Fruit fly (Drosophila melanogaster) whole organism, larva: ENCODE measurements around the gene plh.

Source experiments
- noc ChIP-seq: fragments of 200-800 bp; sonication (Bioruptor generic); optimal IDR thresholded peaks from 3 replicates; lab custom pipeline; 2019; ENCODE audit warnings: missing biosample characterization, mild to moderate bottlenecking, missing genetic modification characterization, moderate library complexity

The plh gene

DNA sequence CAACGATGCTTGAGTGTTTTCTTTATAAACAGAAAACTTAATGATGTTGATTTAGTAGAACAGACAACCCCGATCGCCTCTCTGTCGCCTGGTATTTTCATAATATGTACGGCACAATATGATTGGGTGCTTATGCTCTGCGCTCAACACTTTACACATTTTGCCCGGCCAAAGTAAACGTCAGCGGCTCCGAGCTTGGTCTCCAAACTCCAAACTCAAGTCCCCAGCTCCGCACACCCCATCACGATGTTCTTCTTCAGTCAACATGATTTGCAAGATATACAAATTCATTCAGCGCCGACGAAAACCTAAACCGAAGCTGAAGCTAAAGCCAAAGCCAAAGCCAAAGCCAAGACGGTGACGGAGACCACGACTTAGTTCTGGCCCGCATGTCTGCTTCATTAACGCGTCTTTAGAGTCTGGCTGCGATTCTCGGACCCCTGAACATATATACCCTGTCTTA lies 35.5 kb downstream of the plh start:
- TF ChIP-seq noc (tag; lab: Kevin White, UChicago): no peak

DNA sequence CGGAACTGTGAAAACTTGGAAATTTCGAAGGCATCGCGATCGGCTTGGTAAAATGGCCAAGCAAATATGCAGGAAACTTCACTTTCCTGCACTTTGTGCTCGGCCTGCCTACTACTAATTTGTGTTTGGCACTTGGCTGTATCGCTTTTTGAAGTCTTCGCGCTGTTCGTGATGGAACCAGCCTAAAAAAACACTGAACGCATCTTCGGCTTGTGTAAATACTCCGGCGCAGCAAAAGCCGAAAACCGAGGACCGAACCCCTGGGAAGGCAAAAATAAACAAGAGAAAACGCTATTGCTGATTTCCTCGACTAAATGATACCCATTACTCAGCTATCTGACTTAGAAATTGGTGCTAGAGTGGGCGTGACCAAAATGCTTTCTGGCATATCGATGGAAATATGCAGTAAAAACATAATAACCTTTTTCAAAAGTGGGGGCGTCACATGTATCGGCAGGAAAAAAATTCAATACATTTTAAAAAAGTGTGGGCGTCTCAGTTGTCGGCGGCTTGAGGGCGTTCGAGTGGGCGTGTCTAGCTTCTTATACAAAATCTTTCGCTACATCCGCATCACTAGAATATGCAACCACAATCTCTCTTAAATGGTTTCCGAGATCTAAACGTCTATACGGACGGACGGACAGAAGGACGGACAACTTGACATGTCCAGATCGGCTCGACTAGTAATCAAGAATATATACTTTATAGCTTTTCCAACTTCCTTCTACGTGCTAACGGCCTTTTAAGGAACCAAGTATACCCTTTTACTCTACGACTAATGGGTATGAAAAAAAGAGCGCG lies 36.1 kb downstream of the plh start:
- TF ChIP-seq noc (tag; lab: Kevin White, UChicago): no peak

DNA sequence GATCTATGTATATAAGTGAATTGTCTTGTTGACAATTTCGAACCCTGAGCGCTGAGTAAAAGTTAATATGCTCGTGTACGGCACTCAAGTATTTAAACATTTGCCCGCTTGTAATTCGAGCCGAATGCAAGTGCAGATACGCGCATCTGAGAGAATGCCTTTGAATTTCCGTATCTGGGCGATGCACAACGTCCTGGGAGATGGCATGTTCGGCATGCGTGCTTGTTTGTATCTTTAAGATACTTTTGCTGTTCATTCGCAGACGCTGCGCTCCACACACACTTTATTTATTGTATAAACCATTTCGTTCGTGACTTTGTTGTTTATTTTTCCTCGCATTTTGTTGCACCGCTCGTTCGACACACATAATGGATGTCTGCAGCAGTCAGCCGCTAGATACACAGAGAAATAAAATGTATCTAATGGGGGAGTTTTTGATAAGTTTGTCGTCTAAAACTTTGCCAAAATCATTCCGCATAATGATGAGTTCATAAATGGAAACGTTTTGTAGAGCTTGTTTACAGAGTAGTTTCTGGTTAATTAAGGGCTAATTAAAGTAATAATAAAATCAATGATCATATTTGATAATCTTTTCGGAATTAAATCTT lies 37.0 kb downstream of the plh start:
- TF ChIP-seq noc (tag; lab: Kevin White, UChicago): no peak

DNA sequence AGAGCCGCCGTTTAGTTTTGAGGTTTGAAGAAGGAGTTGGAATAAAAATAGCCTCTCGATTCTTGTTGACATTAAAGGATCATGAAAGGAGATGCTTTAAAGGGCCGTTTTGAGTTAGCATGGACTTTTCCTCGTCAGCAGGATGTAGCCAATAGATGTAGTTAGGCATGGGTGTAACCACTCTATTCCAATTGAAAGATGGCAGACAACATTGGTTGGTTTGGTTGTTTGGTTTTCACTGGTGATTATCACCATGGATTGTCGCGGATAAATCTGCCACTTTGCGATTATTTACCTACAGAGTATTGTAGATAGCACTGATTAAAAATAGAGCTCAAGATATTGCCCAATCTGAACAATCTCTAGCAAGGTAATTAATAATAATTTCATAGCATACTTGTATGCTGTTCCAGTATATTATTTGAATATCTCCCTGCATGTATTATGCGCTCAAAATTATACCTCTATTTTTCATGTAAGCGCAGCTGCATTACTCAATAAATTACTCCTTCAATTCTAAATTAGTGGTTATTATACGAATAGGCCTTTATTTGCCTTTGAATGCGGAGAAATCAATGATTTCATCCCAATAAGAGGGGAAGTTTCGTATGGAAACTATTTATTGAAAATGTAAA lies 37.8 kb downstream of the plh start:
- no peak for TF ChIP-seq noc (tag; lab: Kevin White, UChicago)

DNA sequence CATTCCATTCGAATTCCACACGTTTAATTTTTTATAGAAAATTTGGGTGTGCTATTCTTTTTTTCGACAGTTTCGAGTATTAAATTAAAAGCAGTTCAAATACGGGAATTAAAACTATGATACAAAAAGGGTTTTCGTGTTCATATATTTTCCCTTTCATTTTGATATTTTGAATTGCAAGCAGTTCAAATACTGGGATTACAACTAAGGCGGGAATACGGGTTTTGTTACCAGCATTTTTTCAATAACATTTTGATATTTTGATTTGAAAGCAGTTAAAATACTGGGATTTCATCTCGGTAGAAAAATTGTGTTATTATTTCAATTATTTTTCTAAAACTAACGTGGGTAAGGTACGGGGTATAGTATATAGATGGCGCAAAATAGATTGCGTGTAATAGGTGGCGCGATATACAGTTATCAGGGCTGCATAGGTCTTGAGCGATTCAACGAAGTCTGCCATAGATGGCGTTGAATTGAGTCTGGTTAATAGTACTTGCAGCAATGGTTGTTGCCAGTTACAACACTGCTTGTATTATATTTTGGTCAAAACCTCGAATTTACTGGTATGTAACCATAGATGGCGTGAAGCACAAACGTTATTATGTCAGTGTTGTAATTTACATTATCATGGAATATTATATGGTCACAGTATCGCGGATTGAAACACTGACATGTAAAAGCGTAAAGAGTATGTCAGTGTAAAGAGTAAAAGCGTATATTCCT lies 40.3 kb downstream of the plh start:
- no peak for TF ChIP-seq noc (tag; lab: Kevin White, UChicago)

DNA sequence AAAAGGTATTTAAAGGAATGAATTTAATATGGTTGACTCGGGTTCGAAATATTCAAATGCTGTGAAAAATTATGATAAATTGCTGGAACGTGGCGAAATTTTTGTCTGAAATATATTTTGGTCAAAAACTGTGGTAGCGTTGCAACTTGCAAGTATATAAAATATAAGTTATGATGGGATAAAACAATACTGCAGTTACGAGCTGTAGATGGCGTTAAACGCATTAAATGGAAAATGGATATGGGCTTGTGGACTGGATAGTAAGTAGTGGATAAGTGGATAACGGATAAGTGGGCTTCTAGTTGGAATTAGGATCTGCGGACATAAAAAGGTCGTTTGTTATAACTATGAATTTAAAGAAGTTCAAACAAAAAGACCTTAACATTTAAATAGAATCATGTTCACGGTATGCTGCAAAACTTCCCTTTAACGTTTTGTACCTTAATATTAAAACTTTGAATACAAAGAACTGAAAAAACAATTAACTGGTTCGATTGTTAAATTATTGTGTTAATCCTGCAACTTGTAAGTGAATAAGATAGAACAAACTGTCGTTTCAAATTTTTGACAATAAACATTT lies 41.5 kb downstream of the plh start:
- TF ChIP-seq noc (tag; lab: Kevin White, UChicago): no peak

DNA sequence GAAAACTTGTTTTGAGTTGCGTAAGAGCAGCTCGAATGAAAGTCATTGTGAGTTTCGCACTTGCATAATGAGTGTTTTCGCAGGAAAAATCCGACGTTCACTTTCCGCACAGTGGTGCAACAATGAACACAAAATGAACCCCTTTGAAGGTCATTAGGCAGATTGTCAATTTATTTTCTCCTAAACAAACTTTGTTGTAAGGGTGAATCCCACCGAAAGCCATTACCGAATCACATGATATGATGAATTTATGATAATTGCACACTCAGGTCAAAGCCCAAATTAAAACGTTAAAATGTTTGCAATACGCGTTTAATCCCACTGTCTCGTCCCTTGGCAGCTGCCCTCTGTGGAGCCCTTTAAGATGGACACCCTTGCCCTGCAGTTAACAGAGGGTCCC lies 43.5 kb downstream of the plh start:
- TF ChIP-seq noc (tag; lab: Kevin White, UChicago): no peak

DNA sequence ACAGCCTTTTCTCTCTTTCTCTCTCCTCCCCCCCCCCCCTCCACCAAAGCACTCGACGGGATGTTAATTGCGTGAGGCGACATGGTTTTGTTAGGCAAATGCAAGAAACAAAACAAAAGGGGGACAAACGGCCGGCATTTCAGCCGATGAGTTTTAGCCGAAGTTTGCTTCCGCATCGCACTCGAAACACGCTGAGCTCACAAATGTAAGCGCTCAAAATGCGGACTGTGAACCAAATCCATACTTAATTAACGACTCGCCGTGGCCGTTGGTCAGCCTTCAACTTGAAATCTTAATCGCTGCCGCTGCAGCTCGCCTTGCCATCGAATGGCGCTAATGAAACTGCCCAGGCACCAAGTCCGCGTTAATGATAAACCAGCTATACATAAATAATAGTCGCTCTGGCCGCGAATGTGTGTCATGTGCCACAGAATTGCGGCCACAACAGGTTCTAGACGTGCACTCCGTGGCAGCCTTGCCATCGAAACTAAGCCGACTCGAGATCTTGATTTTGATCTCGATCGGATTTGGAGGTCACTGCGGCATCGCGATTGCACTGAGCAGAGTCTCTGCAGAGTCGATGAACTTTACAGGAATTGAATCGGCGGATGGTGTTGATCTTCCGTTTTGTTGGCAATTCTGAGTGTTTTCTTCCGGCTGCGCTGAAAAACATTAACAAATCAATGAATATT lies 44.4 kb downstream of the plh start:
- no peak for TF ChIP-seq noc (tag; lab: Kevin White, UChicago)

DNA sequence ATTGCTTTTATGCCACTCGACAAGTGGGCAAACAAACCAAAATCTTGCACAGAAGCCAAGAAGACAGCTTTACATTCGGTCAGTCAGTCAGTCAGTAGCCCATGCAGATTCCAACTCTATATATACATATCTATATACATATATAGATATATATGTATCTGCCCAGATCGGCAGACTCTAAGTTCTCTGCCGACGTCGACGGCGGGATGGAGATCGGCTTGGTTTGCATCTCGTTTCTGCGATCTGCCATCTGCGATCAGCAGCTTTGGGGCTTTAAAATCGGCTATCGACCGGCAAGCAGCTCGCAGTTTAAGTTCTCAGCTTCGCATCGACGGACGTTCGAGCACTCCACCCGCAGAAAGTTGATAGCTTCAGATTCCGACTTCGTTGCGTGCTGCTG lies 45.7 kb downstream of the plh start, which contains the start of gene Jhbp1:
Gene Jhbp1, plus strand, starts transcription at position 301 of the 400 bp plus-strand sequence.
- no peak for TF ChIP-seq noc (tag; lab: Kevin White, UChicago)

DNA sequence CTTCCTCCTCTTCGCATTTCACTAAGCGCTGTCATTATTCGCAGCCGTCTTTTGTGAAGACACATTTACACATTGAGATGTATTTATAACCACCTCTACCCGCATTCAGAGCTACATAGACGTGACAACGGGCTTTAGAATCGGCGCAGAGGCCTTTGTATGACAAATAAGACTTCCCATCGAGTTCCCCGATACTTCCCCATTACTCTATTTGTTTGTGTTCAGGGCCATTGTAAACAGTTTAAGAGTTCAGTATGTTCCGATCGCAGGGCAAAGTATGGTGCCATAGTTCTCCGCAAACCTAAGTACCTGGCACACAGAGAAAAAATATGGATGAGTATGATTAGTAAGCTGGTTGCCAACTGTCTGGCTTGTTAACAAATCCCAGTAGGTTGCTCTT lies 46.9 kb downstream of the plh start:
- no peak for TF ChIP-seq noc (tag; lab: Kevin White, UChicago)

DNA sequence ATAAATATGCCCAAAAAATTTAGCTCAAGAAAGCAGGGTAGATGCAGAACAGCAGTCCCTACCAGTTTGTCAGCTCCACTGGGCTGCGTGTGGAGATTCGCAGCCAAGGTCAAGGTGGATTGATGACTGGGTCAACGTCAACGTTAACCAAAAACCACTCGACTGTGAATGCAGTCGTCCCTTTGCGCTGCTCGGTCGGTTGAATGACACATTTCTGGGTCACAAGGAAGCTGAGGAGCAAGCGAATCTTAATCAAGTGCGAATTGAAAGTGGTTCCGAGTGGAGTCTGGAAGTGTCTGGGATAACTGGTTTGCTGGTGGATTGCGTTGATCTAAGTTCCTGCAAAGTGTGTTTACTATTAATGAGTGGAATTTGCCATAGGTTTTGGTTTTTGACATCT lies 47.5 kb downstream of the plh start:
- no peak for TF ChIP-seq noc (tag; lab: Kevin White, UChicago)

DNA sequence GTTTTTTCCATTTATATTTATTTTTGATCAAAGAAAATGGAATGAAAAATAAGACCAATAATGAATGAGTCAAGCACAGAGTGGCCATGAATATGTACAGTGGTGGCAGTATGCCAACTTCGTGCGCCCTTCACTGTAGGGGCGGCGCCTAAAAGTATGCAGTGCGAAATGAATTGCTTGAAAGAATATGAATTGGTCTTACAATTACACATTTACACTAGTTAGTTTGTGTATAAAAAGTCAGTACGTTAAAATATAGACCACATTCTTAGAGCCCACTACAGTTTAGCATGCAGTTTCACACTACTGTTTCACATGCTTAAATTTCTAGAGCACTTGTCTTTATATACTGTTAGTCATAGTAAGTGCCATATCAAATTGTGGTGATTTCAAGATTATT lies 48.1 kb downstream of the plh start:
- no peak for TF ChIP-seq noc (tag; lab: Kevin White, UChicago)

DNA sequence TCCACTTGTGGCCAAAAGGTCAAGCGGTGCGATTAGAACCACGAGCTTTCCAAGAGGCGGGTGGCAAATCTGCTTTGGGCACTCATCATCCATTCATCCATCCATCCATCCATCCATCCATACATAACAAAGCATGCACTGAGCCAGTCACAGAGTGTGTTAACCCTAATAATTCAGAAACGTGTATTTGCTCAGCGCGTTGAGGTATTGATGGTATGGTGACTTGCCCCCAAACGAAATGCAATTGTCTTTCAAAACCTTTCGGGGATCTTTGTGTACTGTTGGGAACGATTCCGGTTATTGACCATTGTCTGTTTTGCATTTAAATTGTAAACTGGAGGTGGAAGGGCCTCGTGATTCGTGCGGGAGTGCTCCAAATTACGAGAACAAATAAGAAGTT lies 48.9 kb downstream of the plh start:
- TF ChIP-seq noc (tag; lab: Kevin White, UChicago): no peak

DNA sequence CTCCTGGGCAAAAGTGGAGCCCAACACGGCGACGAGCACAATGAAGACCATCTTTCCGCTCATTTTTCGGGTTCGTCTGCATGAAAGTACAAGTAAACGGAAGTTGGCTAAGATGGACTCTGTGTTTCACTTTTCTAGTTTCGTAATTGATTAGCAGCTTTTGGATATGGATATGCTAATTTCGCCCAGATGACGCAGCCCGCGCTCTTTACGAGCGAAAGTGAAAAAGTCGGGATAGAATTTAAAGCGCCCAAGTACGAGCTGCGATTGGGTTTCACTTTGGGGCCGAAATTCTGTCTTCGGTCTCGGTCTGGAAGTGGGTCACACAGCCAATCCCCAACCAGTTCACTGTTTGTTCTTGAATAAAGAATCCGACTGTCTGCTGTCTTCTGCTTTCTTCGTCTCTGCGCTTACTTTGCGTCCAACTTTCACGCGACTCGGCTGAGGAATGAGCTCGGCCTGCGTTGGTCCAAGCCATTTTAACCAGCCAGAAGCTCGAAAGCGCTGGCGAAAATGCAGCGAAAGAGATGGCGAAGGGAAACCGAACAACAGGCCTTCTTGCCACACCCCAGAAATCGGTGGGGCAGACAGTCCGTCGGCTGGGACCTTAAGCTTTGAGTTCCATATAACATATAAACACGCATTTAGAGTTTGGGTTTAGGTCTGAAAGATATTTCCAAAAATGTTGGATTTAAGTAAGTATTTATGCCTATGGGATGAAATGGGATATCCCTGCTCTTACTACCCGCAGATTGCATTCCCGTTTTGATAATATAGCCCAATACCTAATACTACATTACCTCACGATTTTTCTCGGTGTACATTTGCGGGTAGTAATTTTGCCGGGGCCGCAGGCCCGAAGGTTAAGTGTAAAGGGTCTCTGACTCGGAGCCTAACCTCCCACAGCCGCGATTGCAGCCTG lies 49.7 kb downstream of the plh start, which contains the start of gene Jhbp2:
Gene Jhbp2, minus strand, starts transcription at position 454 of the 922 bp plus-strand sequence.
- TF ChIP-seq noc (tag; lab: Kevin White, UChicago): no peak
